Fruit fly (Drosophila melanogaster) whole organism: Measurements from ENCODE around the gene Mul1.

ENCODE experiments used
- CG8478 ChIP-seq: fragments of >200 bp; optimal IDR thresholded peaks from 2 replicates; lab custom pipeline; 2018; ENCODE audit warnings: inconsistent platforms
- Dll ChIP-seq: fragments of >200 bp; optimal IDR thresholded peaks from 2 replicates; lab custom pipeline; 2017
- EcR ChIP-seq, 2 experiments: fragments of >200 bp; optimal IDR thresholded peaks; 2 replicates each; lab custom pipeline; 2017; ENCODE audit warnings: missing biosample characterization in 2 of 2, missing genetic modification characterization in 2 of 2, missing genetic modification reagents in 2 of 2
- pan ChIP-seq: fragments of >200 bp; optimal IDR thresholded peaks from 2 replicates; lab custom pipeline; 2017
- usp ChIP-seq: fragments of >200 bp; optimal IDR thresholded peaks from 2 replicates; lab custom pipeline; 2017; ENCODE audit warnings: missing biosample characterization, missing genetic modification characterization, mixed read lengths

- no peak for TF ChIP-seq EcR (GFP tag; optimal IDR thresholded peaks at IDR 0.05; lab: Kevin White, UChicago)
- TF ChIP-seq pan = no peak
- no peak for TF ChIP-seq usp
- TF ChIP-seq Dll (lab: Kevin White, UChicago) = no peak
- TF ChIP-seq CG8478 (lab: Kevin White, UChicago) = no peak
These were observed 7.0 kb downstream of the Mul1 start, which contains the start of the genes Gr64b and Gr64c for dm6 chr3L:4028305-4028704.
